Fruit fly (Drosophila melanogaster) whole organism, prepupa: ENCODE results near the gene Spn28B.

Experiments
- CG10631 ChIP-seq: fragments of 200-800 bp; sonication (Bioruptor generic); optimal IDR thresholded peaks from 2 replicates; lab custom pipeline; 2016; ENCODE audit warnings: missing biosample characterization, missing genetic modification characterization
- CG10669 ChIP-seq: fragments of 200-800 bp; sonication (Bioruptor generic); optimal IDR thresholded peaks from 3 replicates; lab custom pipeline; 2018; ENCODE audit warnings: missing biosample characterization, mild to moderate bottlenecking, missing genetic modification characterization, moderate library complexity
- CG11294 ChIP-seq: fragments of 200-800 bp; sonication (Bioruptor generic); IDR thresholded peaks from 2 replicates; pipeline ENCODE4 v1.3.6; 2022; ENCODE audit warnings: missing biosample characterization, missing genetic modification characterization
- CG11902 ChIP-seq: fragments of 200-800 bp; sonication (Bioruptor generic); optimal IDR thresholded peaks from 3 replicates; lab custom pipeline; 2016; ENCODE audit warnings: missing biosample characterization, missing genetic modification characterization
- CG15336 ChIP-seq: fragments of 200-800 bp; sonication (Bioruptor generic); IDR thresholded peaks from 2 replicates; pipeline ENCODE4 v1.3.6; 2022; ENCODE audit warnings: missing biosample characterization, missing genetic modification characterization
- CG16779 ChIP-seq: fragments of 200-800 bp; sonication (Bioruptor generic); optimal IDR thresholded peaks from 3 replicates; lab custom pipeline; 2017; ENCODE audit warnings: missing biosample characterization, mild to moderate bottlenecking, missing genetic modification characterization
- CG3032 ChIP-seq: fragments of 200-800 bp; optimal IDR thresholded peaks from 2 replicates; lab custom pipeline; 2019; ENCODE audit warnings: missing biosample characterization, mild to moderate bottlenecking, missing genetic modification characterization, moderate library complexity
- CG31627 ChIP-seq: fragments of 200-800 bp; sonication (Bioruptor generic); optimal IDR thresholded peaks from 3 replicates; lab custom pipeline; 2016; ENCODE audit warnings: missing biosample characterization, missing genetic modification characterization
- CG32006 ChIP-seq: fragments of 200-800 bp; sonication (Bioruptor generic); optimal IDR thresholded peaks from 3 replicates; lab custom pipeline; 2017; ENCODE audit warnings: missing biosample characterization, mild to moderate bottlenecking, missing genetic modification characterization
- CG34406 ChIP-seq: fragments of 200-800 bp; sonication (Bioruptor generic); optimal IDR thresholded peaks from 3 replicates; lab custom pipeline; 2016; ENCODE audit warnings: missing biosample characterization, missing genetic modification characterization
- CG3919 ChIP-seq: fragments of 200-800 bp; sonication (Bioruptor generic); optimal IDR thresholded peaks from 3 replicates; lab custom pipeline; 2016; ENCODE audit warnings: missing biosample characterization, missing genetic modification characterization
- CG6163 ChIP-seq: fragments of 200-800 bp; sonication (Bioruptor generic); IDR thresholded peaks from 3 replicates; pipeline ENCODE4 v1.3.6; 2022; ENCODE audit warnings: missing biosample characterization, missing genetic modification characterization
- CG6276 ChIP-seq: fragments of 200-800 bp; sonication (Bioruptor generic); optimal IDR thresholded peaks from 2 replicates; lab custom pipeline; 2017; ENCODE audit warnings: missing biosample characterization, mild to moderate bottlenecking, missing genetic modification characterization
- CG6792 ChIP-seq: fragments of 200-800 bp; sonication (Bioruptor generic); optimal IDR thresholded peaks from 3 replicates; lab custom pipeline; 2016; ENCODE audit warnings: missing biosample characterization, missing genetic modification characterization
- CG7368 ChIP-seq: fragments of 200-800 bp; sonication (Bioruptor generic); optimal IDR thresholded peaks from 3 replicates; lab custom pipeline; 2016; ENCODE audit warnings: missing biosample characterization, missing genetic modification characterization
- CG8119 ChIP-seq: fragments of 200-800 bp; sonication (Bioruptor generic); IDR thresholded peaks from 3 replicates; pipeline ENCODE4 v1.3.6; 2022; ENCODE audit warnings: missing biosample characterization, missing genetic modification characterization
- Eip75B ChIP-seq: fragments of 200-800 bp; sonication (Bioruptor generic); optimal IDR thresholded peaks from 3 replicates; lab custom pipeline; 2016; ENCODE audit warnings: missing biosample characterization, missing genetic modification characterization
- Eip78C ChIP-seq: fragments of 200-800 bp; sonication (Bioruptor generic); peaks from one replicate; lab custom pipeline; 2016; ENCODE audit warnings: missing biosample characterization, missing genetic modification characterization
- Ets96B ChIP-seq: fragments of 200-800 bp; optimal IDR thresholded peaks from 2 replicates; lab custom pipeline; 2019; ENCODE audit warnings: missing biosample characterization, mild to moderate bottlenecking, missing genetic modification characterization, moderate library complexity
- Gug ChIP-seq: fragments of 200-800 bp; sonication (Bioruptor generic); IDR thresholded peaks from 2 replicates; pipeline ENCODE4 v1.3.6; 2022; ENCODE audit warnings: missing biosample characterization, missing genetic modification characterization
- Hr38 ChIP-seq: sonication (Bioruptor generic); optimal IDR thresholded peaks from 2 replicates; lab custom pipeline; 2016; ENCODE audit warnings: missing biosample characterization, missing genetic modification characterization
- Hr39 ChIP-seq: fragments of 200-800 bp; sonication (Bioruptor generic); optimal IDR thresholded peaks from 2 replicates; lab custom pipeline; 2016; ENCODE audit warnings: missing biosample characterization, missing genetic modification characterization
- Hr4 ChIP-seq: fragments of 200-800 bp; sonication (Bioruptor generic); optimal IDR thresholded peaks from 3 replicates; lab custom pipeline; 2016; ENCODE audit warnings: missing biosample characterization, missing genetic modification characterization
- OdsH ChIP-seq: fragments of 200-800 bp; sonication (Bioruptor generic); optimal IDR thresholded peaks from 3 replicates; lab custom pipeline; 2016; ENCODE audit warnings: missing biosample characterization, missing genetic modification characterization
- Sox102F ChIP-seq: fragments of 200-800 bp; sonication (Bioruptor generic); optimal IDR thresholded peaks from 2 replicates; lab custom pipeline; 2016; ENCODE audit warnings: missing biosample characterization, mild to moderate bottlenecking, missing genetic modification characterization
- Sox14 ChIP-seq: fragments of 200-800 bp; sonication (Bioruptor generic); optimal IDR thresholded peaks from 3 replicates; lab custom pipeline; 2016; ENCODE audit warnings: missing biosample characterization, missing genetic modification characterization
- achi ChIP-seq: fragments of 200-800 bp; sonication (Bioruptor generic); optimal IDR thresholded peaks from 3 replicates; lab custom pipeline; 2016; ENCODE audit warnings: missing biosample characterization, missing genetic modification characterization
- acj6 ChIP-seq: fragments of 200-800 bp; sonication (Bioruptor generic); optimal IDR thresholded peaks from 3 replicates; lab custom pipeline; 2016; ENCODE audit warnings: missing biosample characterization, missing genetic modification characterization
- dac ChIP-seq: fragments of 200-800 bp; sonication (Bioruptor generic); optimal IDR thresholded peaks from 2 replicates; lab custom pipeline; 2017; ENCODE audit warnings: missing biosample characterization, mild to moderate bottlenecking, missing genetic modification characterization
- dsx ChIP-seq: fragments of 200-800 bp; optimal IDR thresholded peaks from 3 replicates; lab custom pipeline; 2019; ENCODE audit warnings: missing biosample characterization, mild to moderate bottlenecking, missing genetic modification characterization, moderate library complexity; ENCODE audit not compliant: poor library complexity, severe bottlenecking
- eg ChIP-seq: fragments of 200-800 bp; sonication (Bioruptor generic); IDR thresholded peaks from 3 replicates; pipeline ENCODE4 v1.3.6; 2022; ENCODE audit warnings: missing biosample characterization, missing genetic modification characterization
- esn ChIP-seq: fragments of 200-800 bp; sonication (Bioruptor generic); optimal IDR thresholded peaks from 2 replicates; lab custom pipeline; 2016; ENCODE audit warnings: missing biosample characterization, mild to moderate bottlenecking, missing genetic modification characterization, moderate library complexity
- fd59A ChIP-seq: fragments of 200-800 bp; sonication (Bioruptor generic); optimal IDR thresholded peaks from 2 replicates; lab custom pipeline; 2017; ENCODE audit warnings: missing biosample characterization, mild to moderate bottlenecking, missing genetic modification characterization, missing genetic modification reagents
- lz ChIP-seq: fragments of 200-800 bp; sonication (Bioruptor generic); optimal IDR thresholded peaks from 3 replicates; lab custom pipeline; 2016; ENCODE audit warnings: missing biosample characterization, missing genetic modification characterization
- net ChIP-seq: fragments of 200-800 bp; sonication (Bioruptor generic); optimal IDR thresholded peaks from 3 replicates; lab custom pipeline; 2016; ENCODE audit warnings: missing biosample characterization, missing genetic modification characterization
- pdm3 ChIP-seq: fragments of 200-800 bp; sonication (Bioruptor generic); optimal IDR thresholded peaks from 3 replicates; lab custom pipeline; 2016; ENCODE audit warnings: missing biosample characterization, missing genetic modification characterization
- salr ChIP-seq, 2 experiments: fragments of 200-800 bp; sonication (Bioruptor generic); optimal IDR thresholded peaks; 3 replicates each; lab custom pipeline; 2016 to 2018; ENCODE audit warnings: missing biosample characterization in 2 of 2, missing genetic modification characterization in 2 of 2, mild to moderate bottlenecking in 1 of 2
- spab ChIP-seq: fragments of 200-800 bp; sonication (Bioruptor generic); optimal IDR thresholded peaks from 2 replicates; lab custom pipeline; 2017; ENCODE audit warnings: missing biosample characterization, mild to moderate bottlenecking, missing genetic modification characterization, missing genetic modification reagents
- svp ChIP-seq: fragments of 200-800 bp; sonication (Bioruptor generic); peaks from one replicate; lab custom pipeline; 2016; ENCODE audit warnings: missing biosample characterization, missing genetic modification characterization
- topi ChIP-seq: fragments of 200-800 bp; sonication (Bioruptor generic); optimal IDR thresholded peaks from 3 replicates; lab custom pipeline; 2016; ENCODE audit warnings: missing biosample characterization, missing genetic modification characterization
- vri ChIP-seq: fragments of 200-800 bp; sonication (Bioruptor generic); optimal IDR thresholded peaks from 3 replicates; lab custom pipeline; 2016; ENCODE audit warnings: missing biosample characterization, mild to moderate bottlenecking, missing genetic modification characterization

Spn28B gene

DNA sequence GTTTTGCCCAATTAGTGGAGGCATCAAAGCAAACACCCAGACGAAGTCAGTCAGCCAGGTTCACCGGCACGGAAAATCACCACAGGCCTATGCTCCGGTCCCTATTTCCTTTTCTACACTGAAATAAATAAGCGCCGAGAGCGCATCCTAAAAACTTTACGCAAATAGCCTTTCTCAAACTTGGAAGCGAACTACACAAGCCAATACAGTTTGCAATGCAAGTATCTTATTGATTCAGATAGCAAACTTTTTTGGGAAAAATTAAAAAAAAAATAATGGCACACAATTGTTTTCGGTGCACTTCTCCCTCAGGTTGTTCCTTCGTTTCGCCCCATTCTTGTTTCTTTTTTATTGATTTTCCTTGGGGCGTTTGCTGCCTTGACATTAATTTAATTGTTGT, 16.9 kb upstream of the Spn28B start (continued):
- TF ChIP-seq Sox102F (GFP tag; lab: Kevin White, UChicago) (peak; percentile 49), CG32006 (GFP tag; lab: Kevin White, UChicago) (peak; percentile 58), CG6792 (peak; percentile 61), acj6 (GFP tag; lab: Kevin White, UChicago) (peak; percentile 68), OdsH (GFP tag; lab: Kevin White, UChicago) (peak; percentile 47), Hr39 (GFP tag; lab: Kevin White, UChicago) (peak; percentile 59), achi (GFP tag; lab: Kevin White, UChicago) (peak; percentile 50), topi (GFP tag; lab: Kevin White, UChicago) (peak; percentile 51), CG3032 (peak; percentile 5), dac (GFP tag; lab: Kevin White, UChicago) (no peak), pdm3 (peak; percentile 48), CG31627 (GFP tag; lab: Kevin White, UChicago) (peak; percentile 60), CG11294 (GFP tag; lab: Robert Waterston, UW) (no peak), Eip75B (GFP tag; lab: Kevin White, UChicago) (peak; percentile 54), Sox14 (GFP tag; lab: Kevin White, UChicago) (peak; percentile 35), CG10631 (GFP tag; lab: Kevin White, UChicago) (peak; percentile 30), Hr4 (GFP tag; lab: Kevin White, UChicago) (peak; percentile 32), CG34406 (GFP tag; lab: Kevin White, UChicago) (peak; percentile 15), lz (peak; percentile 13), eg (peak; percentile 60; the same call in 2 of the 3 replicates), Eip78C (peak; percentile 85), CG10669 (GFP tag; lab: Kevin White, UChicago) (peak; percentile 45), CG15336 (0 out of 2 replicates have a peak, but pooled peaks have one; percentile 11), CG6163 (peak; percentile 58; the same call in 2 of the 3 replicates), esn (GFP tag; lab: Kevin White, UChicago) (peak; percentile 42), vri (GFP tag; lab: Kevin White, UChicago) (no peak), CG16779 (tag; lab: Kevin White, UChicago) (no peak), Gug (no peak), salr (GFP tag; optimal IDR thresholded peaks at IDR 0.05; lab: Kevin White, UChicago) (peak; percentile 5 to 10), CG8119 (GFP tag; lab: Robert Waterston, UW) (peak; percentile 31; the same call in 1 of the 3 replicates), Ets96B (tag; lab: Kevin White, UChicago) (peak; percentile 42), svp (peak; percentile 59), CG3919 (GFP tag; lab: Kevin White, UChicago) (peak; percentile 64), CG11902 (peak; percentile 7), spab (GFP tag; lab: Kevin White, UChicago) (peak; percentile 32), CG7368 (GFP tag; lab: Kevin White, UChicago) (no peak), fd59A (GFP tag; lab: Kevin White, UChicago) (peak; percentile 3)

DNA sequence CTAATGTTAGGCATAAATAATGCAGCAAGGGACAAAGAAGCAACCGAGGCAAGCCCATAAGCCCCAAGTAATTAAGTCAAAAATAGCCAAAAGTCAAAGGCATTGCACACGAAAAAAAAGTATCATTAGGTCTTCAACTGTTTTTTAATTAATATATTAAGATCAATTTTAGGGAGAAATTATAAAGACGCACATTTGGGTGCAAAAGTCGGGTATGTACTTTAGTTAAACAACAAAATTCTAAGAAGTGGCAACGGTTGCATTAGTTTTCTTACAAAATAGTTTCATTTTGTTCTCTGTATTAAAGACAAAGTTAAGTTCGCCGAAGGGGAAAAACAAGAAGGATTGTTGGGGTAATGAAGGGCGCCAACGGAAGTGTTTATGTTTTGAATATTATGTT, 15.1 kb upstream of the Spn28B start:
- TF ChIP-seq CG6276 (GFP tag; lab: Kevin White, UChicago) (no peak), Hr39 (GFP tag; lab: Kevin White, UChicago) (no peak), Hr38 (GFP tag; lab: Kevin White, UChicago) (no peak), esn (GFP tag; lab: Kevin White, UChicago) (no peak), CG7368 (GFP tag; lab: Kevin White, UChicago) (no peak), achi (GFP tag; lab: Kevin White, UChicago) (no peak), spab (GFP tag; lab: Kevin White, UChicago) (no peak), lz (no peak), topi (GFP tag; lab: Kevin White, UChicago) (no peak), CG15336 (no peak), CG10669 (GFP tag; lab: Kevin White, UChicago) (no peak), CG31627 (GFP tag; lab: Kevin White, UChicago) (no peak), CG3919 (GFP tag; lab: Kevin White, UChicago) (no peak), net (GFP tag; lab: Kevin White, UChicago) (no peak), Sox14 (GFP tag; lab: Kevin White, UChicago) (no peak), dsx (GFP tag; lab: Kevin White, UChicago) (no peak), eg (no peak)
